Fruit fly (Drosophila melanogaster) whole organism, adult: ENCODE data around the gene Sam-S.

ENCODE experiments used
- CG11617 ChIP-seq: fragments of 200-800 bp; sonication (Bioruptor generic); optimal IDR thresholded peaks from 2 replicates; lab custom pipeline; 2017; ENCODE audit warnings: mild to moderate bottlenecking, missing biosample characterization, missing genetic modification reagents, missing genetic modification characterization
- CG12768 ChIP-seq: fragments of 200-800 bp; sonication (Bioruptor generic); optimal IDR thresholded peaks from 2 replicates; lab custom pipeline; 2017; ENCODE audit warnings: missing biosample characterization, missing genetic modification characterization, mild to moderate bottlenecking, moderate library complexity, missing genetic modification reagents
- CG14711 ChIP-seq: fragments of 200-800 bp; sonication (Bioruptor generic); optimal IDR thresholded peaks from 2 replicates; lab custom pipeline; 2018; ENCODE audit warnings: missing biosample characterization, mild to moderate bottlenecking, missing genetic modification characterization, moderate library complexity
- CG1620 ChIP-seq: fragments of 200-800 bp; sonication (Bioruptor generic); optimal IDR thresholded peaks from 2 replicates; lab custom pipeline; 2016; ENCODE audit warnings: missing biosample characterization, missing genetic modification characterization
- CG33017 ChIP-seq: fragments of 200-800 bp; sonication (Bioruptor generic); optimal IDR thresholded peaks from 2 replicates; lab custom pipeline; 2018; ENCODE audit warnings: missing biosample characterization, mild to moderate bottlenecking, missing genetic modification characterization, moderate library complexity
- CG5204 ChIP-seq: fragments of 200-800 bp; sonication (Bioruptor generic); optimal IDR thresholded peaks from 2 replicates; lab custom pipeline; 2016; ENCODE audit warnings: missing biosample characterization, missing genetic modification characterization
- CG7045 ChIP-seq: fragments of 200-800 bp; sonication (Bioruptor generic); optimal IDR thresholded peaks from 2 replicates; lab custom pipeline; 2017; ENCODE audit warnings: missing biosample characterization, mild to moderate bottlenecking, missing genetic modification characterization
- CG7101 ChIP-seq: fragments of 200-800 bp; sonication (Bioruptor generic); optimal IDR thresholded peaks from 2 replicates; lab custom pipeline; 2018; ENCODE audit warnings: missing biosample characterization, mild to moderate bottlenecking, missing genetic modification characterization, moderate library complexity
- Clk ChIP-seq: fragments of 200-800 bp; sonication (Bioruptor generic); optimal IDR thresholded peaks from 2 replicates; lab custom pipeline; 2017; ENCODE audit warnings: missing biosample characterization, missing genetic modification characterization
- Crg-1 ChIP-seq: fragments of 200-800 bp; sonication (Bioruptor generic); optimal IDR thresholded peaks from 2 replicates; lab custom pipeline; 2016; ENCODE audit warnings: missing biosample characterization, missing genetic modification characterization
- Hr96 ChIP-seq: fragments of 200-800 bp; sonication (Bioruptor generic); optimal IDR thresholded peaks from 2 replicates; lab custom pipeline; 2016; ENCODE audit warnings: missing biosample characterization, missing genetic modification characterization
- Mnt ChIP-seq: fragments of 200-800 bp; sonication (Bioruptor generic); optimal IDR thresholded peaks from 2 replicates; lab custom pipeline; 2016; ENCODE audit warnings: missing biosample characterization, mild to moderate bottlenecking, missing genetic modification characterization
- bab1 ChIP-seq: fragments of 200-800 bp; sonication (Bioruptor generic); optimal IDR thresholded peaks from 3 replicates; lab custom pipeline; 2019; ENCODE audit warnings: missing biosample characterization, mild to moderate bottlenecking, missing genetic modification characterization, moderate library complexity
- cic ChIP-seq: fragments of 200-800 bp; sonication (Bioruptor generic); optimal IDR thresholded peaks from 2 replicates; lab custom pipeline; 2017; ENCODE audit warnings: missing biosample characterization, mild to moderate bottlenecking, missing genetic modification characterization, moderate library complexity
- cnc ChIP-seq, 2 experiments: fragments of >200 bp; optimal IDR thresholded peaks; 2 replicates each; lab custom pipeline; 2017
- kay ChIP-seq: fragments of 200-800 bp; sonication (Bioruptor generic); peaks from one replicate; lab custom pipeline; 2016; ENCODE audit warnings: missing biosample characterization, missing genetic modification characterization, borderline replicate concordance
- ovo ChIP-seq: fragments of 200-800 bp; sonication (Bioruptor generic); optimal IDR thresholded peaks from 2 replicates; lab custom pipeline; 2016; ENCODE audit warnings: missing biosample characterization, missing genetic modification characterization
- pad ChIP-seq: fragments of 200-800 bp; sonication (Bioruptor generic); optimal IDR thresholded peaks from 3 replicates; lab custom pipeline; 2017; ENCODE audit warnings: missing biosample characterization, missing genetic modification characterization, mild to moderate bottlenecking, moderate library complexity, missing genetic modification reagents
- tj ChIP-seq: fragments of 200-800 bp; sonication (Bioruptor generic); optimal IDR thresholded peaks from 3 replicates; lab custom pipeline; 2017; ENCODE audit warnings: missing biosample characterization, mild to moderate bottlenecking, missing genetic modification characterization, moderate library complexity
- toe ChIP-seq: fragments of 200-800 bp; sonication (Bioruptor generic); optimal IDR thresholded peaks from 2 replicates; lab custom pipeline; 2016; ENCODE audit warnings: missing biosample characterization, missing genetic modification characterization

The Sam-S gene

dm6 chr2L:131466-132270 is 25.0 kb downstream of the Sam-S start, which contains the start of gene Gs1:
Gs1 (plus strand) TSS chr2L:132077.
- TF ChIP-seq CG14711 = peak; percentile 29
- TF ChIP-seq toe (GFP tag; lab: Kevin White, UChicago) = peak; percentile 43
- TF ChIP-seq Mnt (GFP tag; lab: Kevin White, UChicago) = peak; percentile 21
- peak; percentile 19 for TF ChIP-seq CG7101 (tag; lab: Kevin White, UChicago)
- TF ChIP-seq pad (GFP tag; lab: Kevin White, UChicago) = peak; percentile 95
- no peak for TF ChIP-seq CG5204
- peak; percentile 12 for TF ChIP-seq CG7045 (GFP tag; lab: Kevin White, UChicago)
- TF ChIP-seq CG12768 (GFP tag; lab: Kevin White, UChicago) = peak; percentile 68
- TF ChIP-seq cnc (optimal IDR thresholded peaks at IDR 0.05; lab: Kevin White, UChicago) = no peak
- TF ChIP-seq tj (GFP tag; lab: Kevin White, UChicago) = peak; percentile 26
- no peak for TF ChIP-seq Crg-1 (GFP tag; lab: Kevin White, UChicago)
- TF ChIP-seq bab1 (GFP tag; lab: Kevin White, UChicago) = peak; percentile 64
- TF ChIP-seq Hr96 (GFP tag; lab: Kevin White, UChicago) = peak; percentile 10
- no peak for TF ChIP-seq Clk (GFP tag; lab: Kevin White, UChicago)
- no peak for TF ChIP-seq CG33017
- peak; percentile 86 for TF ChIP-seq ovo (GFP tag; lab: Kevin White, UChicago)
- TF ChIP-seq kay (GFP tag; lab: Kevin White, UChicago) = peak; percentile 86
- TF ChIP-seq CG11617 (GFP tag; lab: Kevin White, UChicago) = peak; percentile 8
- TF ChIP-seq CG1620 (GFP tag; lab: Kevin White, UChicago) = peak; percentile 37
- peak; percentile 68 for TF ChIP-seq cic (GFP tag; lab: Kevin White, UChicago)

dm6 chr2L:134563-135382 is 28.1 kb downstream of the Sam-S start:
- peak; percentile 18 for TF ChIP-seq CG7101 (tag; lab: Kevin White, UChicago)
- TF ChIP-seq tj (GFP tag; lab: Kevin White, UChicago) = no peak
- peak; percentile 94 for TF ChIP-seq kay (GFP tag; lab: Kevin White, UChicago)
- peak; percentile 31 for TF ChIP-seq cic (GFP tag; lab: Kevin White, UChicago)
- peak; percentile 16 for TF ChIP-seq CG1620 (GFP tag; lab: Kevin White, UChicago)
- no peak for TF ChIP-seq pad (GFP tag; lab: Kevin White, UChicago)
- peak; percentile 21 for TF ChIP-seq CG11617 (GFP tag; lab: Kevin White, UChicago)
- TF ChIP-seq bab1 (GFP tag; lab: Kevin White, UChicago) = no peak
- peak; percentile 29 for TF ChIP-seq Crg-1 (GFP tag; lab: Kevin White, UChicago)
- no peak for TF ChIP-seq Hr96 (GFP tag; lab: Kevin White, UChicago)
- peak; percentile 13 for TF ChIP-seq CG12768 (GFP tag; lab: Kevin White, UChicago)
- TF ChIP-seq toe (GFP tag; lab: Kevin White, UChicago) = peak; percentile 5
- no peak for TF ChIP-seq CG14711
- TF ChIP-seq Mnt (GFP tag; lab: Kevin White, UChicago) = peak; percentile 21
- TF ChIP-seq ovo (GFP tag; lab: Kevin White, UChicago) = no peak

- TF ChIP-seq CG11617 (GFP tag; lab: Kevin White, UChicago) (no peak), CG14711 (no peak), Mnt (GFP tag; lab: Kevin White, UChicago) (no peak), kay (GFP tag; lab: Kevin White, UChicago) (peak; percentile 30)
Measured at dm6 chr2L:135383-136130, 28.9 kb downstream of the Sam-S start.

dm6 chr2L:136131-136426 is 29.4 kb downstream of the Sam-S start:
- TF ChIP-seq CG1620 (GFP tag; lab: Kevin White, UChicago) (no peak), CG5204 (no peak), pad (GFP tag; lab: Kevin White, UChicago) (no peak), CG12768 (GFP tag; lab: Kevin White, UChicago) (no peak), toe (GFP tag; lab: Kevin White, UChicago) (no peak), CG7045 (GFP tag; lab: Kevin White, UChicago) (no peak), CG14711 (no peak), kay (GFP tag; lab: Kevin White, UChicago) (no peak), bab1 (GFP tag; lab: Kevin White, UChicago) (no peak), CG11617 (GFP tag; lab: Kevin White, UChicago) (no peak), Clk (GFP tag; lab: Kevin White, UChicago) (no peak), CG33017 (no peak), ovo (GFP tag; lab: Kevin White, UChicago) (no peak), Crg-1 (GFP tag; lab: Kevin White, UChicago) (no peak)
